Worm (Caenorhabditis elegans): ENCODE data around the gene lsm-7.

Gene lsm-7

DNA sequence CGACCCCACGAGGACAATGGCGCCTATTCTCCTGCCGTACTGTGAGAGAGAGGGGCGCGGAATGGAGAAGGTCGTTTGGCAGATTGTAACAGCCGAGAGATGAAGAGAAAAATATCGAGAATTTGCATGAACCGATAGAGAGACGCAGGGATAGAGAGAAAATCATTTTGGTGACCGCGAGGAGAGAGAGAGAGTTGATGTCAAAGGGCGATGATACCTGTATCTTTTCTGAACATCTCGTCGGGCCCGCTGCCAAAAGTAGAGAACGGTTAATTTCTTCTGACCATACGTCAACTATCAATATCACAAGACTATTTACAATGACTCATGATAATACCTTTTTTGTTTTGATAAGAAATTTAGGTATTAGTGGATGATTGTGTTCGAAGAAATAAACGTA is 42.7 kb downstream of the lsm-7 start (continued):
- TF ChIP-seq gei-8 (GFP tag; optimal IDR thresholded peaks at IDR 0.05) (no peak), zip-2 (tag; optimal IDR thresholded peaks at IDR 0.05) (no peak), zfp-3 (GFP tag; conservative IDR thresholded peaks at IDR 0.05) (no peak), lin-29 (GFP tag; IDR thresholded peaks at IDR 0.05) (no peak), lir-3 (tag; optimal IDR thresholded peaks at IDR 0.05) (no peak), set-16 (GFP tag; IDR thresholded peaks at IDR 0.05) (no peak), nhr-25 (tag; optimal IDR thresholded peaks at IDR 0.05; ENCODE audit: borderline replicate concordance, insufficient read depth) (peak; percentile 83), hmg-1.1 (GFP tag; IDR thresholded peaks at IDR 0.05) (no peak), php-3 (GFP tag; IDR thresholded peaks at IDR 0.05) (no peak), mep-1 (tag; optimal IDR thresholded peaks at IDR 0.05) (peak; percentile 66), unc-62 (GFP tag; optimal IDR thresholded peaks at IDR 0.05 in 1 of 2) (no peak), unc-62 (tag; optimal IDR thresholded peaks at IDR 0.05) (no peak), nhr-102 (tag; optimal IDR thresholded peaks at IDR 0.05) (no peak), T26A8.4 (GFP tag; IDR thresholded peaks at IDR 0.05) (no peak), jun-1 (tag; optimal IDR thresholded peaks at IDR 0.05) (no peak), fos-1 (tag; optimal IDR thresholded peaks at IDR 0.05) (no peak), hlh-30 (tag; optimal IDR thresholded peaks at IDR 0.05; ENCODE audit: insufficient read depth) (peak; percentile 77), unc-130 (GFP tag; optimal IDR thresholded peaks at IDR 0.05) (no peak), ceh-32 (tag; optimal IDR thresholded peaks at IDR 0.05; ENCODE audit: poor library complexity) (no peak), hif-1 (tag; optimal IDR thresholded peaks at IDR 0.05) (no peak), F44E2.7 (GFP tag; IDR thresholded peaks at IDR 0.05) (no peak), dpl-1 (GFP tag; optimal IDR thresholded peaks at IDR 0.05) (no peak), T20F7.1 (GFP tag; optimal IDR thresholded peaks at IDR 0.05) (no peak), snpc-1.2 (GFP tag; IDR thresholded peaks at IDR 0.05) (no peak), nhr-77 (tag; optimal IDR thresholded peaks at IDR 0.05) (peak; percentile 15), nhr-41 (GFP tag; IDR thresholded peaks at IDR 0.05) (0 out of 2 replicates have a peak, but pooled peaks have one; percentile 31), Y75B8A.6 (GFP tag; IDR thresholded peaks at IDR 0.05) (no peak), ceh-28 (tag; optimal IDR thresholded peaks at IDR 0.05) (no peak), ceh-62 (tag; optimal IDR thresholded peaks at IDR 0.05) (no peak), fkh-10 (GFP tag; optimal IDR thresholded peaks at IDR 0.05) (no peak), D1046.2 (GFP tag; IDR thresholded peaks at IDR 0.05) (0 out of 2 replicates have a peak, but pooled peaks have one; percentile 33), lin-13 (GFP tag; optimal IDR thresholded peaks at IDR 0.05) (no peak), tra-1 (GFP tag; IDR thresholded peaks at IDR 0.05) (0 out of 2 replicates have a peak, but pooled peaks have one; percentile 51), ceh-20 (GFP tag; IDR thresholded peaks at IDR 0.05) (peak; percentile 36; the same call in 1 of the 2 replicates), F26F4.8 (GFP tag; conservative IDR thresholded peaks at IDR 0.05) (no peak), madf-5 (GFP tag; IDR thresholded peaks at IDR 0.05) (no peak), egl-43 (GFP tag; IDR thresholded peaks at IDR 0.05) (no peak), ZK337.2 (GFP tag; IDR thresholded peaks at IDR 0.05) (no peak), ztf-11 (tag; optimal IDR thresholded peaks at IDR 0.05) (no peak), unc-39 (tag; optimal IDR thresholded peaks at IDR 0.05) (no peak), nhr-6 (tag; optimal IDR thresholded peaks at IDR 0.05) (peak; percentile 19), arid-1 (GFP tag; conservative IDR thresholded peaks at IDR 0.05) (no peak), aly-2 (tag; optimal IDR thresholded peaks at IDR 0.05) (no peak), lsy-2 (tag; optimal IDR thresholded peaks at IDR 0.05) (peak in 1 of 2 experiments; percentile 48), ceh-82 (tag; optimal IDR thresholded peaks at IDR 0.05) (no peak), daf-16 (GFP tag; optimal IDR thresholded peaks at IDR 0.05) (no peak), daf-16 (tag; optimal IDR thresholded peaks at IDR 0.05) (no peak), ceh-44 (GFP tag; IDR thresholded peaks at IDR 0.05) (no peak), dmd-8 (GFP tag; IDR thresholded peaks at IDR 0.05) (no peak), dmd-9 (GFP tag; IDR thresholded peaks at IDR 0.05) (no peak), nhr-11 (tag; optimal IDR thresholded peaks at IDR 0.05) (no peak), F37D6.2 (tag; optimal IDR thresholded peaks at IDR 0.05) (no peak), skn-1 (tag; optimal IDR thresholded peaks at IDR 0.05) (no peak)

Data from whole organism, L4 larva.